Worm (Caenorhabditis elegans): ENCODE measurements around the gene F18C5.5.

F18C5.5 gene

ce11 chrII:6531940-6532339 lies 34.6 kb downstream of the F18C5.5 start, which contains the start of gene abcx-1:
TSS of gene abcx-1 (plus strand) at chrII:6532163.
- no peak for TF ChIP-seq flt-1 (GFP tag; IDR thresholded peaks at IDR 0.05)
- no peak for TF ChIP-seq ceh-36 (tag; optimal IDR thresholded peaks at IDR 0.05)
- no peak for TF ChIP-seq pes-1 (GFP tag; IDR thresholded peaks at IDR 0.05)
- TF ChIP-seq tbx-37 (GFP tag; conservative IDR thresholded peaks at IDR 0.05) = no peak
- TF ChIP-seq hnd-1 (tag; optimal IDR thresholded peaks at IDR 0.05) = no peak
- no peak for TF ChIP-seq hmg-4 (GFP tag; optimal IDR thresholded peaks at IDR 0.05)
- no peak for TF ChIP-seq tra-4 (tag; optimal IDR thresholded peaks at IDR 0.05)
- TF ChIP-seq scrt-1 (GFP tag; IDR thresholded peaks at IDR 0.05) = no peak
- TF ChIP-seq B0310.2 (tag; optimal IDR thresholded peaks at IDR 0.05) = no peak
- TF ChIP-seq aly-1 (tag; optimal IDR thresholded peaks at IDR 0.05) = no peak
- no peak for TF ChIP-seq sea-1 (GFP tag; conservative IDR thresholded peaks at IDR 0.05)
- TF ChIP-seq hmbx-1 (tag; optimal IDR thresholded peaks at IDR 0.05) = no peak
- TF ChIP-seq ceh-13 (GFP tag; optimal IDR thresholded peaks at IDR 0.05) = no peak
- TF ChIP-seq tbx-11 (GFP tag; IDR thresholded peaks at IDR 0.05) = no peak
- no peak for TF ChIP-seq ama-1 (optimal IDR thresholded peaks at IDR 0.05)
- no peak for TF ChIP-seq F13C5.2 (tag; optimal IDR thresholded peaks at IDR 0.05)

ce11 chrII:6531527-6531926 lies 35.0 kb downstream of the F18C5.5 start, which contains the start of gene abch-1:
TSS of gene abch-1 (minus strand) at chrII:6531627.
- no peak for TF ChIP-seq ama-1 (optimal IDR thresholded peaks at IDR 0.05)
- no peak for TF ChIP-seq hmbx-1 (tag; optimal IDR thresholded peaks at IDR 0.05)
- no peak for TF ChIP-seq ceh-36 (tag; optimal IDR thresholded peaks at IDR 0.05)
- TF ChIP-seq hmg-4 (GFP tag; optimal IDR thresholded peaks at IDR 0.05) = no peak
- no peak for TF ChIP-seq sea-1 (GFP tag; conservative IDR thresholded peaks at IDR 0.05)
- TF ChIP-seq hnd-1 (tag; optimal IDR thresholded peaks at IDR 0.05) = no peak
- TF ChIP-seq flt-1 (GFP tag; IDR thresholded peaks at IDR 0.05) = no peak
- no peak for TF ChIP-seq tra-4 (tag; optimal IDR thresholded peaks at IDR 0.05)

- TF ChIP-seq pes-1 (GFP tag; IDR thresholded peaks at IDR 0.05) (no peak), ama-1 (optimal IDR thresholded peaks at IDR 0.05) (no peak), tbx-37 (GFP tag; conservative IDR thresholded peaks at IDR 0.05) (no peak), hnd-1 (tag; optimal IDR thresholded peaks at IDR 0.05) (no peak), aly-1 (tag; optimal IDR thresholded peaks at IDR 0.05) (no peak), ceh-13 (GFP tag; optimal IDR thresholded peaks at IDR 0.05) (no peak), hmg-4 (GFP tag; optimal IDR thresholded peaks at IDR 0.05) (no peak)
These were observed 37.9 kb downstream of the F18C5.5 start, which contains the start of gene C56E6.4 for ce11 chrII:6528629-6529028. TSS of gene C56E6.4 (minus strand) at chrII:6528729.

ce11 chrII:6526136-6526684 lies 40.3 kb downstream of the F18C5.5 start:
- TF ChIP-seq ceh-36 (tag; optimal IDR thresholded peaks at IDR 0.05) (no peak), tbx-37 (GFP tag; conservative IDR thresholded peaks at IDR 0.05) (no peak), B0310.2 (tag; optimal IDR thresholded peaks at IDR 0.05) (no peak), ama-1 (optimal IDR thresholded peaks at IDR 0.05) (no peak), flt-1 (GFP tag; IDR thresholded peaks at IDR 0.05) (no peak), tra-4 (tag; optimal IDR thresholded peaks at IDR 0.05) (no peak), hmg-4 (GFP tag; optimal IDR thresholded peaks at IDR 0.05) (no peak), sea-1 (GFP tag; conservative IDR thresholded peaks at IDR 0.05) (no peak), hmbx-1 (tag; optimal IDR thresholded peaks at IDR 0.05) (no peak), scrt-1 (GFP tag; IDR thresholded peaks at IDR 0.05) (no peak), ets-7 (tag; optimal IDR thresholded peaks at IDR 0.05) (no peak), aly-1 (tag; optimal IDR thresholded peaks at IDR 0.05) (no peak), tbx-11 (GFP tag; IDR thresholded peaks at IDR 0.05) (no peak), hnd-1 (tag; optimal IDR thresholded peaks at IDR 0.05) (no peak), ceh-13 (GFP tag; optimal IDR thresholded peaks at IDR 0.05) (no peak), pes-1 (GFP tag; IDR thresholded peaks at IDR 0.05) (no peak), F13C5.2 (tag; optimal IDR thresholded peaks at IDR 0.05) (no peak)

- TF ChIP-seq ceh-36 (tag; optimal IDR thresholded peaks at IDR 0.05) = no peak
- TF ChIP-seq sea-1 (GFP tag; conservative IDR thresholded peaks at IDR 0.05) = no peak
- no peak for TF ChIP-seq aly-1 (tag; optimal IDR thresholded peaks at IDR 0.05)
- no peak for TF ChIP-seq ceh-13 (GFP tag; optimal IDR thresholded peaks at IDR 0.05)
- TF ChIP-seq pes-1 (GFP tag; IDR thresholded peaks at IDR 0.05) = no peak
- TF ChIP-seq ets-7 (tag; optimal IDR thresholded peaks at IDR 0.05) = no peak
- TF ChIP-seq tra-4 (tag; optimal IDR thresholded peaks at IDR 0.05) = no peak
- no peak for TF ChIP-seq hnd-1 (tag; optimal IDR thresholded peaks at IDR 0.05)
- no peak for TF ChIP-seq tbx-37 (GFP tag; conservative IDR thresholded peaks at IDR 0.05)
- no peak for TF ChIP-seq flt-1 (GFP tag; IDR thresholded peaks at IDR 0.05)
- no peak for TF ChIP-seq F13C5.2 (tag; optimal IDR thresholded peaks at IDR 0.05)
- TF ChIP-seq tbx-11 (GFP tag; IDR thresholded peaks at IDR 0.05) = no peak
- TF ChIP-seq hmg-4 (GFP tag; optimal IDR thresholded peaks at IDR 0.05) = no peak
- TF ChIP-seq ama-1 (optimal IDR thresholded peaks at IDR 0.05) = no peak
These were observed 42.0 kb downstream of the F18C5.5 start, which contains the start of gene C56E6.2 for ce11 chrII:6524501-6524977. TSS of gene C56E6.2 (plus strand) at chrII:6524927.

ce11 chrII:6523940-6524339 lies 42.6 kb downstream of the F18C5.5 start:
- no peak for TF ChIP-seq scrt-1 (GFP tag; IDR thresholded peaks at IDR 0.05)
- no peak for TF ChIP-seq ama-1 (optimal IDR thresholded peaks at IDR 0.05)
- no peak for TF ChIP-seq hmbx-1 (tag; optimal IDR thresholded peaks at IDR 0.05)
- TF ChIP-seq flt-1 (GFP tag; IDR thresholded peaks at IDR 0.05) = no peak
- no peak for TF ChIP-seq F13C5.2 (tag; optimal IDR thresholded peaks at IDR 0.05)
- no peak for TF ChIP-seq pes-1 (GFP tag; IDR thresholded peaks at IDR 0.05)
- TF ChIP-seq tbx-37 (GFP tag; conservative IDR thresholded peaks at IDR 0.05) = no peak
- TF ChIP-seq B0310.2 (tag; optimal IDR thresholded peaks at IDR 0.05) = no peak
- no peak for TF ChIP-seq ceh-36 (tag; optimal IDR thresholded peaks at IDR 0.05)
- TF ChIP-seq tbx-11 (GFP tag; IDR thresholded peaks at IDR 0.05) = no peak
- no peak for TF ChIP-seq ets-7 (tag; optimal IDR thresholded peaks at IDR 0.05)
- no peak for TF ChIP-seq aly-1 (tag; optimal IDR thresholded peaks at IDR 0.05)
- TF ChIP-seq hnd-1 (tag; optimal IDR thresholded peaks at IDR 0.05) = no peak
- TF ChIP-seq tra-4 (tag; optimal IDR thresholded peaks at IDR 0.05) = no peak
- TF ChIP-seq ceh-13 (GFP tag; optimal IDR thresholded peaks at IDR 0.05) = no peak
- TF ChIP-seq sea-1 (GFP tag; conservative IDR thresholded peaks at IDR 0.05) = no peak
- TF ChIP-seq hmg-4 (GFP tag; optimal IDR thresholded peaks at IDR 0.05) = no peak
